Fruit fly (Drosophila melanogaster) whole organism, embryonic: ENCODE results near the gene Gr93d.

Source experiments
- BtbVII ChIP-seq: fragments of 200-800 bp; sonication (Bioruptor generic); optimal IDR thresholded peaks from 3 replicates; lab custom pipeline; 2017; ENCODE audit warnings: missing biosample characterization, mild to moderate bottlenecking, missing genetic modification characterization
- CG17568 ChIP-seq: fragments of 200-800 bp; sonication (Bioruptor generic); optimal IDR thresholded peaks from 2 replicates; lab custom pipeline; 2018; ENCODE audit warnings: missing biosample characterization, mild to moderate bottlenecking, missing genetic modification characterization, moderate library complexity
- CG2120 ChIP-seq: fragments of 200-800 bp; sonication (Bioruptor generic); optimal IDR thresholded peaks from 3 replicates; lab custom pipeline; 2016; ENCODE audit warnings: missing biosample characterization, missing genetic modification characterization
- CG4707 ChIP-seq: fragments of 200-800 bp; sonication (Bioruptor generic); optimal IDR thresholded peaks from 2 replicates; lab custom pipeline; 2018; ENCODE audit warnings: missing biosample characterization, mild to moderate bottlenecking, missing genetic modification characterization, moderate library complexity
- CG7357 ChIP-seq: fragments of 200-800 bp; sonication (Bioruptor generic); IDR thresholded peaks from 3 replicates; pipeline ENCODE4 v1.3.6; 2022; ENCODE audit warnings: missing biosample characterization, missing genetic modification characterization
- CG8359 ChIP-seq: fragments of 200-800 bp; sonication (Bioruptor generic); optimal IDR thresholded peaks from 2 replicates; lab custom pipeline; 2017; ENCODE audit warnings: missing biosample characterization, mild to moderate bottlenecking, missing genetic modification characterization, borderline replicate concordance
- Dref ChIP-seq: fragments of 200-800 bp; sonication (Bioruptor generic); IDR thresholded peaks from 2 replicates; pipeline ENCODE4 v1.3.6; 2022; ENCODE audit warnings: missing biosample characterization, missing genetic modification characterization
- Fer3 ChIP-seq: fragments of 200-800 bp; sonication (Bioruptor generic); optimal IDR thresholded peaks from 2 replicates; lab custom pipeline; 2018; ENCODE audit warnings: missing biosample characterization, mild to moderate bottlenecking, missing genetic modification characterization, moderate library complexity
- H2.0 ChIP-seq: fragments of 200-800 bp; sonication (Bioruptor generic); IDR thresholded peaks from 2 replicates; pipeline ENCODE4 v1.3.6; 2022; ENCODE audit warnings: missing biosample characterization, missing genetic modification characterization
- Neu2 ChIP-seq: fragments of 200-800 bp; sonication (Bioruptor generic); optimal IDR thresholded peaks from 3 replicates; lab custom pipeline; 2016; ENCODE audit warnings: missing biosample characterization, missing genetic modification characterization, borderline replicate concordance
- Vsx1 ChIP-seq: fragments of 200-800 bp; sonication (Bioruptor generic); optimal IDR thresholded peaks from 2 replicates; lab custom pipeline; 2017; ENCODE audit warnings: missing biosample characterization, mild to moderate bottlenecking, missing genetic modification characterization, missing genetic modification reagents
- corto ChIP-seq: fragments of 200-800 bp; sonication (Bioruptor generic); optimal IDR thresholded peaks from 2 replicates; lab custom pipeline; 2016; ENCODE audit warnings: missing biosample characterization, mild to moderate bottlenecking, missing genetic modification characterization, moderate library complexity
- her ChIP-seq: fragments of 200-800 bp; sonication (Bioruptor generic); optimal IDR thresholded peaks from 2 replicates; lab custom pipeline; 2016; ENCODE audit warnings: missing biosample characterization, missing genetic modification characterization
- prd ChIP-seq, 3 experiments: fragments of >200 bp in 2 of 3; fragments of 200-800 bp in 1 of 3; sonication (Bioruptor generic) in 1 of 3; optimal IDR thresholded peaks in 2 of 3; IDR thresholded peaks in 1 of 3; 2 replicates in 2 of 3; 3 replicates in 1 of 3; pipeline versions ENCODE4 v1.3.6 to Lab custom; 2017 to 2022; ENCODE audit warnings: missing biosample characterization in 1 of 3, missing genetic modification characterization in 1 of 3

DNA sequence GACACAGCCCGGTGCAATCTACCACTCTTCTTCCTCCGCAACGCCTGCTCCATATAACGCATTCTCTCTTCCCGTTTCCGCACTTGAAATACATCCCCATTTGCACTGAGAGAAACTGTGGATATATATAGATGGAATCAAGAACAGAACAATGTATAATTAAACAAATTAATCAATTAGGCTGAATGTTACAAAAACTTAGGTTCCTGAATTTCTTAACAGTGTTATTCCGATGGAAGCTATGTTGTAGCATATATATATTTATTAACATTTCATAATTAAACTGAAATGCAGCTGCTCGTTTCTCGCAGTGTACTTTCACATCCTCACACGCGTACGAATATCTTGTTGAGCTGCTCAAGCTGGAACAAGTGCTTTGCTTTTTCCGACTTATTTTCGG, 13.1 kb upstream of the Gr93d start:
- no peak for TF ChIP-seq Vsx1
- TF ChIP-seq Neu2 (GFP tag; lab: Kevin White, UChicago), result no peak
- TF ChIP-seq Dref (GFP tag; lab: Robert Waterston, UW), result no peak
- TF ChIP-seq BtbVII, result no peak
- TF ChIP-seq Fer3, result no peak
- no peak for TF ChIP-seq her (GFP tag; lab: Kevin White, UChicago)
- TF ChIP-seq CG4707 (GFP tag; lab: Kevin White, UChicago), result no peak
- no peak for TF ChIP-seq H2.0 (GFP tag; lab: Robert Waterston, UW)
- TF ChIP-seq prd (optimal IDR thresholded peaks at IDR 0.05; lab: Kevin White, UChicago), result no peak
- peak; percentile 68 for TF ChIP-seq prd (GFP tag; IDR thresholded peaks at IDR 0.05; lab: Robert Waterston, UW)
- TF ChIP-seq CG17568, result no peak
- peak; percentile 21 for TF ChIP-seq CG8359 (GFP tag; lab: Kevin White, UChicago)
- TF ChIP-seq CG7357 (GFP tag; lab: Robert Waterston, UW), result 0 out of 3 replicates have a peak, but pooled peaks have one; percentile 45
- no peak for TF ChIP-seq CG2120
- peak; percentile 93 for TF ChIP-seq corto (GFP tag; lab: Kevin White, UChicago)
